Worm (Caenorhabditis elegans): Measurements from ENCODE around the gene inos-1.

The inos-1 gene

DNA sequence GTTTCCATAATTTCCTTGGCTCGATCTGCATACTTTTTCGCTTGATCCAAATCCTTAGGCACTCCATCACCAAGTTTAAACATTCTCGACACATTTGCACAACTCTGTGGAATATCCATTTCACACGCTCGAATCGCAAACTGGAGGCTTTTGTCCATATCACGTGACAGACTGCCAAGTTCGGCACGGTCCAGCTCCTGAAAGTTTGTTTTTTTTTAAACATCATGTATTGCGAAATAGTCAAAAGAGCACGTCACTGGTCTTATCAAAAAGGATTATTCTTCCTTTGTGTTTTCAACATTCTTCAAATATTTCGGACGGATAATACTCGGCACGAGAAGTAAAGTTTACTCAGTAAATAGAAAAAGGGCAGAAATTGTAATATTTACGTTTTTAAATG is 50.9 kb downstream of the inos-1 start (continued):
- TF ChIP-seq lin-13 (GFP tag; optimal IDR thresholded peaks at IDR 0.05), result no peak
- TF ChIP-seq mdl-1 (tag; optimal IDR thresholded peaks at IDR 0.05), result no peak
- TF ChIP-seq php-3 (GFP tag; IDR thresholded peaks at IDR 0.05), result no peak
- TF ChIP-seq ces-1 (GFP tag; optimal IDR thresholded peaks at IDR 0.05), result no peak
- no peak for TF ChIP-seq daf-8 (GFP tag; IDR thresholded peaks at IDR 0.05)
- TF ChIP-seq daf-12 (tag; optimal IDR thresholded peaks at IDR 0.05), result no peak
- no peak for TF ChIP-seq skn-1 (tag; optimal IDR thresholded peaks at IDR 0.05)
- no peak for TF ChIP-seq jun-1 (tag; optimal IDR thresholded peaks at IDR 0.05)
- TF ChIP-seq aly-2 (tag; optimal IDR thresholded peaks at IDR 0.05), result no peak

Data from whole organism, L4 larva.